Fruit fly (Drosophila melanogaster): ENCODE results near the gene pst.
A peak's percentile ranks its signal among the peaks of the same experiment; 100 is the strongest.

pst gene

DNA sequence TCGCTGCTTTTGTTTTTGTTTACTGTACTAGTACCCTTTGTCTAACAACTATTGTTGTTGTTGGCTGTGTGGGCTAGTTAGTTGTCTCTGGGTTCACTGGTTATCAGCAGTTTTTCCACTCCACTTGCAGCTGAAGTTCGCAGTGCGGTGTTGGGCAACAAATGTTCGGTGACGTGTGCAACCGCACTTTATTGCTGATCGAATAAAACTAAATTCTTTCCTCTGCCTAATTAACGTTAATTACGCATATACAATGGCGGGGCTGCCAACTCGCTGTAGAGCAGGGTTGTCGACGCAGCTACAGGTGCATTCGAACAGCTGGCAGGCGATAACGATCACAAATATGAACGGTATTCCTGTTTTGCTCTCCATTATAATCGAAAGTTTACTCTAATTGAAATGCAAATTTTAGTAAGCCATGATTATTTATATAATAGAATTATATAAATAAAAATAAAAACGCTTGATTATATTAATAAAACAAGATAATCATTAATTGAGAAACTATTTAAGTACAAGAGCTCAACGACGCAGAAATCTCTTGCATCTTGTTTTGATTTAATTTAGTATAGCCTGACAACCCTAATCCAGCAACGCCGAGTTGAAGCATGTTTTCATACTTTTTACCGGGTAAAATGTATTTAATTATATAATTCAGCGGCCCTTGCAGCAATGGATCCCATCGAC is 31.4 kb downstream of the pst start, which contains the start of the genes mrva, CG42307 and mus312 (continued):
- peak; percentile 52 to 76 for TF ChIP-seq Pdp1 (GFP tag; optimal IDR thresholded peaks at IDR 0.05)
- TF ChIP-seq B-H1 (GFP tag; IDR thresholded peaks at IDR 0.05) = peak; percentile 55
- TF ChIP-seq Atf6 (GFP tag; IDR thresholded peaks at IDR 0.05) = peak; percentile 69
- peak; percentile 89 for TF ChIP-seq CG15696 (tag; optimal IDR thresholded peaks at IDR 0.05)
- peak; percentile 93 for TF ChIP-seq sug (tag; optimal IDR thresholded peaks at IDR 0.05)
- TF ChIP-seq gcm (GFP tag; optimal IDR thresholded peaks at IDR 0.05) = peak; percentile 93
- no peak for TF ChIP-seq crol (GFP tag; IDR thresholded peaks at IDR 0.05)
- no peak for TF ChIP-seq cg (GFP tag; optimal IDR thresholded peaks at IDR 0.05)
- TF ChIP-seq E2f2 (GFP tag; IDR thresholded peaks at IDR 0.05) = peak; percentile 68
- no peak for TF ChIP-seq CG6254 (GFP tag; optimal IDR thresholded peaks at IDR 0.05)
- TF ChIP-seq tx (GFP tag; optimal IDR thresholded peaks at IDR 0.05) = no peak
- peak; percentile 89 for TF ChIP-seq CG13624 (GFP tag; optimal IDR thresholded peaks at IDR 0.05)
- no peak for TF ChIP-seq luna (GFP tag; optimal IDR thresholded peaks at IDR 0.05)
- TF ChIP-seq Gug (GFP tag; IDR thresholded peaks at IDR 0.05) = 0 out of 4 replicates have a peak, but pooled peaks have one; percentile 23
- TF ChIP-seq CG4328 (GFP tag; optimal IDR thresholded peaks at IDR 0.05) = peak; percentile 92
- TF ChIP-seq CG3065 (GFP tag; optimal IDR thresholded peaks at IDR 0.05) = peak; percentile 49
- peak; percentile 99 for TF ChIP-seq trem (tag; optimal IDR thresholded peaks at IDR 0.05)
- peak; percentile 46 for TF ChIP-seq rib (GFP tag; IDR thresholded peaks at IDR 0.05)
- TF ChIP-seq ewg (GFP tag; optimal IDR thresholded peaks at IDR 0.05) = peak; percentile 77
- peak; percentile 57 for TF ChIP-seq CG18011 (GFP tag; optimal IDR thresholded peaks at IDR 0.05)
- TF ChIP-seq her (GFP tag; optimal IDR thresholded peaks at IDR 0.05) = peak; percentile 34
- peak; percentile 77; the same call in 1 of the 2 replicates for TF ChIP-seq ranshi (GFP tag; IDR thresholded peaks at IDR 0.05)
- peak; percentile 96 for TF ChIP-seq row (GFP tag; IDR thresholded peaks at IDR 0.05)
- peak; percentile 43 for TF ChIP-seq Sry-β (GFP tag; optimal IDR thresholded peaks at IDR 0.05)
- TF ChIP-seq tup (GFP tag; optimal IDR thresholded peaks at IDR 0.05) = peak; percentile 42
- peak; percentile 70 for TF ChIP-seq CG11560 (tag; IDR thresholded peaks at IDR 0.05)
- TF ChIP-seq pnt (GFP tag; optimal IDR thresholded peaks at IDR 0.05) = peak; percentile 18
- TF ChIP-seq ap (GFP tag; IDR thresholded peaks at IDR 0.05) = peak; percentile 53; the same call in 1 of the 2 replicates
- 0 out of 2 replicates have a peak, but pooled peaks have one; percentile 29 for TF ChIP-seq CG42726 (GFP tag; IDR thresholded peaks at IDR 0.05; ENCODE audit: partially characterized antibody)
- TF ChIP-seq crc (GFP tag; optimal IDR thresholded peaks at IDR 0.05) = no peak
- peak; percentile 87 for TF ChIP-seq CG4617 (GFP tag; optimal IDR thresholded peaks at IDR 0.05; ENCODE audit: borderline replicate concordance)
- TF ChIP-seq HLH54F (GFP tag; optimal IDR thresholded peaks at IDR 0.05) = peak; percentile 49
- TF ChIP-seq CG12219 (GFP tag; optimal IDR thresholded peaks at IDR 0.05) = peak; percentile 32
- TF ChIP-seq Dref (GFP tag; IDR thresholded peaks at IDR 0.05) = peak; percentile 66
- TF ChIP-seq Oli (tag; optimal IDR thresholded peaks at IDR 0.05) = peak; percentile 89
- TF ChIP-seq hbn (GFP tag; IDR thresholded peaks at IDR 0.05; ENCODE audit: partially characterized antibody) = no peak; the same call in 1 of the 2 replicates
- peak; percentile 63 for TF ChIP-seq wdn (GFP tag; IDR thresholded peaks at IDR 0.05)
- TF ChIP-seq lbe (GFP tag; optimal IDR thresholded peaks at IDR 0.05) = peak; percentile 68
- no peak for TF ChIP-seq Asciz (GFP tag; optimal IDR thresholded peaks at IDR 0.05)
- no peak for TF ChIP-seq eyg (GFP tag; optimal IDR thresholded peaks at IDR 0.05)
- TF ChIP-seq unc-4 (GFP tag; IDR thresholded peaks at IDR 0.05; ENCODE audit: partially characterized antibody) = peak; percentile 46
- no peak for TF ChIP-seq disco-r (GFP tag; optimal IDR thresholded peaks at IDR 0.05)
- peak; percentile 60; the same call in 3 of the 4 replicates for TF ChIP-seq Dll (GFP tag; IDR thresholded peaks at IDR 0.05; ENCODE audit: partially characterized antibody)
- peak; percentile 88 for TF ChIP-seq odd (GFP tag; optimal IDR thresholded peaks at IDR 0.05)
- peak; percentile 75 for TF ChIP-seq CG11247 (GFP tag; IDR thresholded peaks at IDR 0.05)
- peak; percentile 69 for TF ChIP-seq CG31388 (GFP tag; optimal IDR thresholded peaks at IDR 0.05)
- TF ChIP-seq Chrac-16 (GFP tag; optimal IDR thresholded peaks at IDR 0.05) = peak; percentile 78
- peak; percentile 85 for TF ChIP-seq zfh1 (GFP tag; IDR thresholded peaks at IDR 0.05)
- TF ChIP-seq tap (tag; optimal IDR thresholded peaks at IDR 0.05) = no peak

Data from whole organism, embryonic.